Fruit fly (Drosophila melanogaster): Measurements from ENCODE around the gene CG18749.

Gene CG18749

dm6 chr3R:8243720-8244119 lies at the start of gene CG18749, which contains the start of the genes CG9636 and CG33722 (continued):
- TF ChIP-seq CG6276 (GFP tag; optimal IDR thresholded peaks at IDR 0.05) (no peak), CG8119 (GFP tag; IDR thresholded peaks at IDR 0.05) (no peak; the same call in 2 of the 3 replicates), Eip78C (GFP tag) (peak; percentile 89), net (GFP tag; optimal IDR thresholded peaks at IDR 0.05) (no peak), topi (GFP tag; optimal IDR thresholded peaks at IDR 0.05) (peak; percentile 67), Ets21C (GFP tag; optimal IDR thresholded peaks at IDR 0.05) (peak; percentile 51), CG10669 (GFP tag; optimal IDR thresholded peaks at IDR 0.05) (no peak), CG11294 (GFP tag; IDR thresholded peaks at IDR 0.05) (no peak)

dm6 chr3R:8195049-8195448 lies 48.8 kb upstream of the CG18749 start:
- TF ChIP-seq CG3032 (tag; optimal IDR thresholded peaks at IDR 0.05) (no peak), Eip93F (GFP tag; optimal IDR thresholded peaks at IDR 0.05) (no peak), CG6163 (GFP tag; IDR thresholded peaks at IDR 0.05) (no peak), Hr4 (GFP tag; optimal IDR thresholded peaks at IDR 0.05) (no peak), Blimp-1 (GFP tag; optimal IDR thresholded peaks at IDR 0.05) (no peak), pdm3 (GFP tag; optimal IDR thresholded peaks at IDR 0.05) (no peak), CG11902 (GFP tag; optimal IDR thresholded peaks at IDR 0.05) (no peak), CG32006 (GFP tag; optimal IDR thresholded peaks at IDR 0.05) (no peak), Gug (GFP tag; IDR thresholded peaks at IDR 0.05) (no peak), CG11294 (GFP tag; IDR thresholded peaks at IDR 0.05) (no peak), CG6854 (GFP tag; optimal IDR thresholded peaks at IDR 0.05) (no peak), CG31627 (GFP tag; optimal IDR thresholded peaks at IDR 0.05) (no peak), CG6808 (GFP tag; optimal IDR thresholded peaks at IDR 0.05) (no peak), CG10669 (GFP tag; optimal IDR thresholded peaks at IDR 0.05) (no peak), CG15336 (GFP tag; IDR thresholded peaks at IDR 0.05) (no peak), esn (GFP tag; optimal IDR thresholded peaks at IDR 0.05) (no peak), Sox14 (GFP tag; optimal IDR thresholded peaks at IDR 0.05) (no peak), Sox15 (GFP tag; optimal IDR thresholded peaks at IDR 0.05) (no peak), dac (GFP tag; optimal IDR thresholded peaks at IDR 0.05) (no peak)

dm6 chr3R:8197137-8197536 lies 46.7 kb upstream of the CG18749 start:
- TF ChIP-seq CG31627 (GFP tag; optimal IDR thresholded peaks at IDR 0.05) (peak; percentile 48), CG15336 (GFP tag; IDR thresholded peaks at IDR 0.05) (no peak), Met (GFP tag; optimal IDR thresholded peaks at IDR 0.05) (peak; percentile 52), Eip93F (GFP tag; optimal IDR thresholded peaks at IDR 0.05) (no peak), fd85E (GFP tag; optimal IDR thresholded peaks at IDR 0.05) (no peak), Sox102F (GFP tag; optimal IDR thresholded peaks at IDR 0.05) (peak; percentile 47), dac (GFP tag; optimal IDR thresholded peaks at IDR 0.05) (no peak), OdsH (GFP tag; optimal IDR thresholded peaks at IDR 0.05) (peak; percentile 24), CG11294 (GFP tag; IDR thresholded peaks at IDR 0.05) (no peak), CG34406 (GFP tag; optimal IDR thresholded peaks at IDR 0.05) (peak; percentile 4), Eip78C (GFP tag) (peak; percentile 73), CG3919 (GFP tag; optimal IDR thresholded peaks at IDR 0.05) (peak; percentile 48), Ets96B (tag; optimal IDR thresholded peaks at IDR 0.05) (peak; percentile 51), Ets21C (GFP tag; optimal IDR thresholded peaks at IDR 0.05) (no peak), dsx (GFP tag; optimal IDR thresholded peaks at IDR 0.05; ENCODE audit: poor library complexity, severe bottlenecking) (peak; percentile 29), lz (GFP tag; optimal IDR thresholded peaks at IDR 0.05) (peak; percentile 38), acj6 (GFP tag; optimal IDR thresholded peaks at IDR 0.05) (peak; percentile 36), CG9139 (GFP tag; optimal IDR thresholded peaks at IDR 0.05) (no peak), CG6792 (GFP tag; optimal IDR thresholded peaks at IDR 0.05) (no peak), cyc (GFP tag; optimal IDR thresholded peaks at IDR 0.05) (peak; percentile 45), fkh (GFP tag; optimal IDR thresholded peaks at IDR 0.05) (no peak), spab (GFP tag; optimal IDR thresholded peaks at IDR 0.05) (no peak), CG3032 (tag; optimal IDR thresholded peaks at IDR 0.05) (peak; percentile 48), Sox15 (GFP tag; optimal IDR thresholded peaks at IDR 0.05) (no peak), CG10669 (GFP tag; optimal IDR thresholded peaks at IDR 0.05) (peak; percentile 44), fd59A (GFP tag; optimal IDR thresholded peaks at IDR 0.05) (peak; percentile 16), CG10631 (GFP tag; optimal IDR thresholded peaks at IDR 0.05) (peak; percentile 39), salr (GFP tag; optimal IDR thresholded peaks at IDR 0.05) (peak in 1 of 2 experiments; percentile 42), CG4318 (GFP tag; optimal IDR thresholded peaks at IDR 0.05) (no peak), vri (GFP tag; optimal IDR thresholded peaks at IDR 0.05) (peak; percentile 14), Sox14 (GFP tag; optimal IDR thresholded peaks at IDR 0.05) (peak; percentile 45), CG16779 (tag; optimal IDR thresholded peaks at IDR 0.05) (no peak), Smox (GFP tag; optimal IDR thresholded peaks at IDR 0.05) (peak; percentile 52), CG6808 (GFP tag; optimal IDR thresholded peaks at IDR 0.05) (peak; percentile 45), CG32006 (GFP tag; optimal IDR thresholded peaks at IDR 0.05) (no peak)
